Worm (Caenorhabditis elegans) whole organism, L4 larva: ENCODE measurements around the gene cox-6A.
A peak's percentile ranks its signal among the peaks of the same experiment; 100 is the strongest.

Experiments used
- R02D3.7 ChIP-seq: fragments of 150-350 bp; sonication (generic microtip); optimal IDR thresholded peaks from 3 replicates; lab custom pipeline; 2014; ENCODE audit warnings: missing biosample characterization, missing genetic modification characterization
- T20F7.1 ChIP-seq: fragments of 200-800 bp; sonication (Bioruptor generic); optimal IDR thresholded peaks from 2 replicates; lab custom pipeline; 2018; ENCODE audit warnings: mild to moderate bottlenecking, missing genetic modification characterization, missing compliant biosample characterization
- T26A8.4 ChIP-seq: fragments of 200-800 bp; sonication (Bioruptor generic); IDR thresholded peaks from 2 replicates; pipeline ENCODE4 v1.3.6; 2022; ENCODE audit warnings: missing genetic modification characterization, missing compliant biosample characterization
- Y75B8A.6 ChIP-seq: fragments of 200-800 bp; sonication (Bioruptor generic); IDR thresholded peaks from 2 replicates; pipeline ENCODE4 v1.3.6; 2022; ENCODE audit warnings: missing genetic modification reagents, missing genetic modification characterization, missing compliant biosample characterization
- aha-1 ChIP-seq: fragments of 150-350 bp; peaks from one replicate; lab custom pipeline; 2014; ENCODE audit warnings: missing biosample characterization, missing genetic modification characterization
- attf-4 ChIP-seq: sonication (generic microtip); optimal IDR thresholded peaks from 3 replicates; lab custom pipeline; 2017; ENCODE audit warnings: missing biosample characterization, missing genetic modification characterization
- ceh-20 ChIP-seq: fragments of 200-800 bp; sonication (Bioruptor generic); IDR thresholded peaks from 2 replicates; pipeline ENCODE4 v1.3.6; 2022; ENCODE audit warnings: missing genetic modification reagents, missing genetic modification characterization, missing compliant biosample characterization
- ceh-32 ChIP-seq: sonication (generic microtip); optimal IDR thresholded peaks from 2 replicates; lab custom pipeline; 2016; ENCODE audit warnings: mild to moderate bottlenecking, missing genetic modification characterization, missing compliant biosample characterization; ENCODE audit not compliant: poor library complexity
- ceh-62 ChIP-seq: sonication (generic microtip); optimal IDR thresholded peaks from 2 replicates; lab custom pipeline; 2017; ENCODE audit warnings: missing biosample characterization, missing genetic modification characterization
- ces-1 ChIP-seq: fragments of 150-350 bp; sonication (generic microtip); optimal IDR thresholded peaks from 4 replicates; lab custom pipeline; 2014; ENCODE audit warnings: missing biosample characterization, missing genetic modification reagents, missing genetic modification characterization
- ctbp-1 ChIP-seq: fragments of 200-800 bp; sonication (Bioruptor generic); IDR thresholded peaks from 2 replicates; pipeline ENCODE4 v1.3.6; 2022; ENCODE audit warnings: missing genetic modification reagents, missing genetic modification characterization, missing compliant biosample characterization
- daf-16 ChIP-seq, 3 experiments: sonication (generic microtip); optimal IDR thresholded peaks; 2 replicates each; lab custom pipeline; 2016 to 2017; ENCODE audit warnings: missing genetic modification characterization in 3 of 3, missing genetic modification reagents in 3 of 3, mild to moderate bottlenecking in 2 of 3, missing compliant biosample characterization in 2 of 3, missing biosample characterization in 1 of 3, moderate library complexity in 1 of 3
- daf-19 ChIP-seq: fragments of 200-800 bp; sonication (Bioruptor generic); conservative IDR thresholded peaks from 2 replicates; pipeline ENCODE4 v1.3.6; 2022; ENCODE audit warnings: missing genetic modification characterization, missing compliant biosample characterization
- daf-8 ChIP-seq: fragments of 200-800 bp; sonication (Bioruptor generic); IDR thresholded peaks from 2 replicates; pipeline ENCODE4 v1.3.6; 2022; ENCODE audit warnings: missing genetic modification characterization, missing compliant biosample characterization
- dmd-6 ChIP-seq: fragments of 200-800 bp; sonication (Bioruptor generic); IDR thresholded peaks from 2 replicates; pipeline ENCODE4 v1.3.6; 2022; ENCODE audit warnings: missing genetic modification reagents, missing genetic modification characterization, missing compliant biosample characterization
- dmd-8 ChIP-seq: fragments of 200-800 bp; sonication (Bioruptor generic); IDR thresholded peaks from 2 replicates; pipeline ENCODE4 v1.3.6; 2022; ENCODE audit warnings: missing genetic modification characterization, missing compliant biosample characterization
- dpl-1 ChIP-seq: fragments of 150-350 bp; optimal IDR thresholded peaks from 2 replicates; lab custom pipeline; 2014; ENCODE audit warnings: missing biosample characterization, missing genetic modification reagents, missing genetic modification characterization
- dve-1 ChIP-seq: sonication (generic microtip); optimal IDR thresholded peaks from 2 replicates; lab custom pipeline; 2017; ENCODE audit warnings: antibody characterized with exemption, mild to moderate bottlenecking, missing genetic modification characterization, missing compliant biosample characterization; ENCODE audit not compliant: insufficient read depth
- egl-43 ChIP-seq: fragments of 200-800 bp; sonication (Bioruptor generic); IDR thresholded peaks from 2 replicates; pipeline ENCODE4 v1.3.6; 2022; ENCODE audit warnings: missing genetic modification reagents, missing genetic modification characterization, missing compliant biosample characterization
- fkh-10 ChIP-seq: fragments of 150-350 bp; optimal IDR thresholded peaks from 2 replicates; lab custom pipeline; 2014; ENCODE audit warnings: missing biosample characterization, missing genetic modification reagents, missing genetic modification characterization
- fos-1 ChIP-seq: fragments of 150-350 bp; optimal IDR thresholded peaks from 2 replicates; lab custom pipeline; 2014; ENCODE audit warnings: missing biosample characterization, missing genetic modification characterization
- hif-1 ChIP-seq, 2 experiments: sonication (generic microtip); optimal IDR thresholded peaks; 2 replicates each; lab custom pipeline; 2016 to 2017; ENCODE audit warnings: missing compliant biosample characterization in 2 of 2, missing genetic modification characterization in 2 of 2, missing genetic modification reagents in 2 of 2, missing genotype in 2 of 2, mild to moderate bottlenecking in 1 of 2
- hlh-11 ChIP-seq: fragments of 200-800 bp; sonication (Bioruptor generic); optimal IDR thresholded peaks from 2 replicates; lab custom pipeline; 2018; ENCODE audit warnings: mild to moderate bottlenecking, missing genetic modification characterization, missing compliant biosample characterization
- lim-7 ChIP-seq: fragments of 200-800 bp; sonication (Bioruptor generic); IDR thresholded peaks from 2 replicates; pipeline ENCODE4 v1.3.6; 2022; ENCODE audit warnings: missing genetic modification characterization, missing compliant biosample characterization
- lin-15B ChIP-seq: fragments of 150-350 bp; sonication (generic microtip); optimal IDR thresholded peaks from 3 replicates; lab custom pipeline; 2014; ENCODE audit warnings: missing biosample characterization, missing genetic modification characterization
- lin-38 ChIP-seq: fragments of 200-800 bp; sonication (Bioruptor generic); IDR thresholded peaks from 2 replicates; pipeline ENCODE4 v1.3.6; 2022; ENCODE audit warnings: missing genetic modification reagents, missing genetic modification characterization, missing compliant biosample characterization
- madf-5 ChIP-seq, 2 experiments: fragments of 200-800 bp; sonication (Bioruptor generic); IDR thresholded peaks; 2 replicates each; pipeline ENCODE4 v1.3.6; 2022; ENCODE audit warnings: missing compliant biosample characterization in 2 of 2, missing genetic modification characterization in 2 of 2
- mdl-1 ChIP-seq, 2 experiments: fragments of 150-350 bp in 1 of 2; sonication (generic microtip) in 1 of 2; optimal IDR thresholded peaks; 2 replicates each; lab custom pipeline; 2014 to 2017; ENCODE audit warnings: missing biosample characterization in 2 of 2, missing genetic modification characterization in 2 of 2
- mep-1 ChIP-seq: fragments of 150-350 bp; sonication (generic microtip); optimal IDR thresholded peaks from 3 replicates; lab custom pipeline; 2014; ENCODE audit warnings: missing biosample characterization, missing genetic modification characterization
- mes-2 ChIP-seq: sonication (generic microtip); optimal IDR thresholded peaks from 2 replicates; lab custom pipeline; 2016; ENCODE audit warnings: missing genotype, mild to moderate bottlenecking, missing genetic modification characterization, missing compliant biosample characterization; ENCODE audit not compliant: poor library complexity, severe bottlenecking
- mxl-2 ChIP-seq: fragments of 200-800 bp; sonication (Bioruptor generic); conservative IDR thresholded peaks from 2 replicates; pipeline ENCODE4 v1.3.6; 2022; ENCODE audit warnings: missing genetic modification reagents, missing genetic modification characterization, missing compliant biosample characterization
- nhr-10 ChIP-seq: fragments of 150-350 bp; optimal IDR thresholded peaks from 2 replicates; lab custom pipeline; 2014; ENCODE audit warnings: missing biosample characterization, missing genetic modification characterization
- nhr-11 ChIP-seq: fragments of 150-350 bp; optimal IDR thresholded peaks from 2 replicates; lab custom pipeline; 2014; ENCODE audit warnings: missing biosample characterization, missing genetic modification characterization
- nhr-111 ChIP-seq: fragments of 200-800 bp; sonication (Bioruptor generic); optimal IDR thresholded peaks from 2 replicates; lab custom pipeline; 2018; ENCODE audit warnings: mild to moderate bottlenecking, missing genetic modification characterization, missing compliant biosample characterization
- nhr-28 ChIP-seq: fragments of 150-350 bp; optimal IDR thresholded peaks from 2 replicates; lab custom pipeline; 2014; ENCODE audit warnings: missing biosample characterization, missing genetic modification characterization
- nhr-41 ChIP-seq: fragments of 200-800 bp; sonication (Bioruptor generic); IDR thresholded peaks from 2 replicates; pipeline ENCODE4 v1.3.6; 2022; ENCODE audit warnings: missing genetic modification reagents, missing genetic modification characterization, missing compliant biosample characterization
- nhr-77 ChIP-seq: fragments of 150-350 bp; optimal IDR thresholded peaks from 2 replicates; lab custom pipeline; 2014; ENCODE audit warnings: missing biosample characterization, missing genetic modification characterization
- pha-4 ChIP-seq, 2 experiments: fragments of 150-350 bp in 1 of 2; fragments of 200-800 bp in 1 of 2; sonication (Bioruptor generic) in 1 of 2; IDR thresholded peaks in 1 of 2; optimal IDR thresholded peaks in 1 of 2; 2 replicates each; pipeline versions ENCODE4 v1.3.6 to Lab custom; 2014 to 2022; ENCODE audit warnings: missing genetic modification characterization in 2 of 2, missing genetic modification reagents in 2 of 2, missing biosample characterization in 1 of 2, missing compliant biosample characterization in 1 of 2
- php-3 ChIP-seq: fragments of 200-800 bp; sonication (Bioruptor generic); IDR thresholded peaks from 2 replicates; pipeline ENCODE4 v1.3.6; 2022; ENCODE audit warnings: missing genetic modification reagents, missing genetic modification characterization, missing compliant biosample characterization
- saeg-2 ChIP-seq: fragments of 200-800 bp; sonication (Bioruptor generic); IDR thresholded peaks from 2 replicates; pipeline ENCODE4 v1.3.6; 2022; ENCODE audit warnings: missing genetic modification reagents, missing genetic modification characterization, missing compliant biosample characterization
- sdz-12 ChIP-seq: fragments of 200-800 bp; sonication (Bioruptor generic); optimal IDR thresholded peaks from 2 replicates; lab custom pipeline; 2018; ENCODE audit warnings: mild to moderate bottlenecking, missing genetic modification characterization, missing compliant biosample characterization
- set-16 ChIP-seq: fragments of 200-800 bp; sonication (Bioruptor generic); IDR thresholded peaks from 2 replicates; pipeline ENCODE4 v1.3.6; 2022; ENCODE audit warnings: missing genetic modification reagents, missing genetic modification characterization, missing compliant biosample characterization
- snpc-1.2 ChIP-seq: fragments of 200-800 bp; sonication (Bioruptor generic); IDR thresholded peaks from 2 replicates; pipeline ENCODE4 v1.3.6; 2022; ENCODE audit warnings: missing genetic modification reagents, missing genetic modification characterization, missing compliant biosample characterization
- unc-130 ChIP-seq: sonication (generic microtip); optimal IDR thresholded peaks from 2 replicates; lab custom pipeline; 2016; ENCODE audit warnings: missing genetic modification reagents, missing genetic modification characterization, missing compliant biosample characterization
- unc-62 ChIP-seq, 3 experiments: fragments of 150-350 bp in 1 of 3; sonication (generic microtip); optimal IDR thresholded peaks in 2 of 3; peaks in 1 of 3; 1 replicate in 1 of 3; 2 replicates in 2 of 3; lab custom pipeline; 2014 to 2017; ENCODE audit warnings: missing biosample characterization in 3 of 3, missing genetic modification characterization in 3 of 3, missing genetic modification reagents in 3 of 3, missing genotype in 1 of 3
- zfp-3 ChIP-seq: fragments of 200-800 bp; sonication (Bioruptor generic); conservative IDR thresholded peaks from 2 replicates; pipeline ENCODE4 v1.3.6; 2022; ENCODE audit warnings: missing genetic modification reagents, missing genetic modification characterization, missing compliant biosample characterization
- zip-2 ChIP-seq: fragments of 150-350 bp; optimal IDR thresholded peaks from 2 replicates; lab custom pipeline; 2014; ENCODE audit warnings: missing biosample characterization, missing genetic modification characterization

Gene cox-6A

DNA sequence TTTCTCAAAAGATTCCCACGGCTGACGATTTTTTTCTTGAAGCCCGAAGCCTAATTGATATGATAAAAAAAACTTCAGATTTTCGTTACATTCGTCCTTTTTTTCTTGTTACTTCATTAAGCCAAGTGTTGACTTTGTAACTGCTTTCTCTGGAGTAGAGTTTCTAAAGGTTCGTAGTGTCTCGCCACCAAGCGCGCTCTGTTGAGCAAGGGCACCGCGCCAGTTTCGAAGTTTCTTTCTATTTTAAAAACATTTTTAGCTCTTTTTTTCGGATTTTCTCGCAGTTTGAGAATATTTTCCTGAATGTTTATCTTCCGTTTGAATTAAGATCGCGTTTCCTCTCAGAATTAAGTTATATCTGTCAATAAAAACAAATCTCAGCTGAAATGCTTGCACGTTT, 5.0 kb upstream of the cox-6A start:
- TF ChIP-seq hif-1 (tag; optimal IDR thresholded peaks at IDR 0.05; lab: Kevin White, UChicago): no peak
- no peak for TF ChIP-seq nhr-10 (tag; lab: Kevin White, UChicago)
- no peak for TF ChIP-seq ces-1
- peak; percentile 52 for TF ChIP-seq lin-38 (GFP tag; lab: Robert Waterston, UW)
- TF ChIP-seq unc-130 (GFP tag; lab: Kevin White, UChicago): peak; percentile 6
- TF ChIP-seq nhr-111 (GFP tag; lab: Kevin White, UChicago): no peak
- TF ChIP-seq daf-19: no peak
- peak; percentile 58 for TF ChIP-seq mes-2 (tag; lab: Kevin White, UChicago)

DNA sequence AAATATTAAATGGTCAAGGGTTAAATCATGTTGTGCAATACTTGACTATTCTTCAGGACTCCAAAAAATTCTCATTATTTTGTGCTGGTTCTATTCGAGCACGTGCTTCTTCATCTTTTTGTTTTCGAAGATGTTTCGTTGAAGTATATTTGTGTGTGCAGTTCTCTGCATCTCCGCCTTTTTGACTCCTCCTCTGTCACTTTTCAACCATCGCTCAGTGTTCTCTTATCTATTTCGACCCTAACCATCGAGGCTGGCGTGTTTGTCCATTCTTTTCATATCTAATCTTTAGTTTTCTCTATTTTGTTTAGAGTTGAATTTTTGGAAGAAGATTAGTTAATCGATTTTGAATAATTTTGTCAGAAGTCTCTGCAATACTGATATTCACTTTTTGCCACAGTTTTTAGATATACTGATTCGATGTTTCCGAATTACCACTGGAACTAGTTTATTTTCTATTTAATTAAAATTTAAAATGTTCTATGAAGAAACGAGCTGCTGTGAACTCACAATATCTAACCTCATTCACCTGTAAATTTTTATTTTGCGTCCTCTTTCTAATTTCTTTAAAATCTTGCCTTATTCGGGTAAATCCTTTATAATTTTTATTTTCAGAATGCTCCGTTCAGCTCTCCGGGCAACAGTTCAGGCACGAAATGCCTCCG, 4.2 kb upstream of the cox-6A start, which contains the start of gene alh-1:
Gene alh-1, plus strand, starts transcription at position 615 of the 665 bp plus-strand sequence.
- TF ChIP-seq dmd-8 (GFP tag; lab: Robert Waterston, UW) (no peak), ceh-20 (GFP tag; lab: Robert Waterston, UW) (no peak), set-16 (GFP tag; lab: Robert Waterston, UW) (no peak), sdz-12 (GFP tag; lab: Kevin White, UChicago) (no peak), nhr-11 (tag; lab: Kevin White, UChicago) (no peak), aha-1 (tag; lab: Kevin White, UChicago) (peak; percentile 20), nhr-41 (GFP tag; lab: Robert Waterston, UW) (no peak), dpl-1 (no peak), T20F7.1 (GFP tag; lab: Kevin White, UChicago) (peak; percentile 12), T26A8.4 (GFP tag; lab: Robert Waterston, UW) (no peak), lim-7 (GFP tag; lab: Robert Waterston, UW) (no peak), egl-43 (no peak), R02D3.7 (tag; lab: Kevin White, UChicago) (no peak), ctbp-1 (no peak), mdl-1 (tag; optimal IDR thresholded peaks at IDR 0.05; lab: Kevin White, UChicago) (peak in 1 of 2 experiments; percentile 67), daf-16 (GFP tag; optimal IDR thresholded peaks at IDR 0.05; lab: Kevin White, UChicago) (no peak), daf-16 (tag; optimal IDR thresholded peaks at IDR 0.05; lab: Kevin White, UChicago) (peak; percentile 79), mep-1 (tag; lab: Kevin White, UChicago) (no peak), ceh-62 (tag; lab: Kevin White, UChicago) (no peak), mxl-2 (GFP tag; lab: Robert Waterston, UW) (no peak), nhr-77 (tag; lab: Kevin White, UChicago) (peak; percentile 35), fkh-10 (no peak), dve-1 (peak; percentile 69), daf-8 (GFP tag; lab: Robert Waterston, UW) (no peak), dmd-6 (GFP tag; lab: Robert Waterston, UW) (peak; percentile 73), zip-2 (tag; lab: Kevin White, UChicago) (no peak), saeg-2 (GFP tag; lab: Robert Waterston, UW) (no peak), attf-4 (no peak), madf-5 (GFP tag; IDR thresholded peaks at IDR 0.05; lab: Robert Waterston, UW) (no peak), ceh-32 (tag; lab: Kevin White, UChicago) (no peak), hlh-11 (tag; lab: Kevin White, UChicago) (peak; percentile 75), unc-62 (GFP tag; optimal IDR thresholded peaks at IDR 0.05 in 1 of 2; lab: Kevin White, UChicago) (peak in 1 of 2 experiments; percentile 74), unc-62 (tag; optimal IDR thresholded peaks at IDR 0.05; lab: Kevin White, UChicago) (no peak), ces-1 (no peak), lin-15B (tag; lab: Kevin White, UChicago) (no peak), zfp-3 (GFP tag; lab: Robert Waterston, UW) (no peak), unc-130 (GFP tag; lab: Kevin White, UChicago) (no peak), fos-1 (no peak), Y75B8A.6 (no peak), php-3 (GFP tag; lab: Robert Waterston, UW) (no peak), nhr-28 (tag; lab: Kevin White, UChicago) (peak; percentile 54), pha-4 (GFP tag; IDR thresholded peaks at IDR 0.05; lab: Robert Waterston, UW) (no peak), pha-4 (tag; optimal IDR thresholded peaks at IDR 0.05; lab: Kevin White, UChicago) (peak; percentile 23), snpc-1.2 (GFP tag; lab: Robert Waterston, UW) (no peak)
